Fruit fly (Drosophila melanogaster) whole organism, embryonic: ENCODE measurements around the gene Lcp65Ag1.

ENCODE experiments used
- Adf1 ChIP-seq: fragments of 200-800 bp; sonication (Bioruptor generic); IDR thresholded peaks from 2 replicates; pipeline ENCODE4 v1.3.6; 2022; ENCODE audit warnings: missing biosample characterization, missing genetic modification characterization
- CG10321 ChIP-seq: fragments of 200-800 bp; sonication (Bioruptor generic); IDR thresholded peaks from 2 replicates; pipeline ENCODE4 v1.3.6; 2022; ENCODE audit warnings: missing biosample characterization, missing genetic modification characterization
- CG10979 ChIP-seq: fragments of 200-800 bp; sonication (Bioruptor generic); optimal IDR thresholded peaks from 2 replicates; lab custom pipeline; 2018; ENCODE audit warnings: missing biosample characterization, mild to moderate bottlenecking, missing genetic modification characterization, moderate library complexity
- CG12744 ChIP-seq: fragments of 200-800 bp; sonication (Bioruptor generic); optimal IDR thresholded peaks from 2 replicates; lab custom pipeline; 2016; ENCODE audit warnings: missing biosample characterization, missing genetic modification characterization
- CG14014 ChIP-seq: fragments of 200-800 bp; sonication (Bioruptor generic); IDR thresholded peaks from 2 replicates; pipeline ENCODE4 v1.3.6; 2022; ENCODE audit warnings: missing biosample characterization, missing genetic modification characterization
- CG17568 ChIP-seq: fragments of 200-800 bp; sonication (Bioruptor generic); optimal IDR thresholded peaks from 2 replicates; lab custom pipeline; 2018; ENCODE audit warnings: missing biosample characterization, mild to moderate bottlenecking, missing genetic modification characterization, moderate library complexity
- CG17612 ChIP-seq: fragments of 200-800 bp; sonication (Bioruptor generic); IDR thresholded peaks from 2 replicates; pipeline ENCODE4 v1.3.6; 2022; ENCODE audit warnings: missing biosample characterization, missing genetic modification characterization
- CG18011 ChIP-seq: fragments of 200-800 bp; sonication (Bioruptor generic); optimal IDR thresholded peaks from 2 replicates; lab custom pipeline; 2017; ENCODE audit warnings: missing biosample characterization, missing genetic modification characterization, mild to moderate bottlenecking, moderate library complexity, missing genotype
- CG18262 ChIP-seq: fragments of 200-800 bp; optimal IDR thresholded peaks from 3 replicates; lab custom pipeline; 2019; ENCODE audit warnings: missing biosample characterization, mild to moderate bottlenecking, missing genetic modification characterization, moderate library complexity
- CG1832 ChIP-seq: fragments of 200-800 bp; sonication (Bioruptor generic); optimal IDR thresholded peaks from 2 replicates; lab custom pipeline; 2017; ENCODE audit warnings: missing biosample characterization, mild to moderate bottlenecking, missing genetic modification characterization, inconsistent platforms
- CG31224 ChIP-seq: fragments of 200-800 bp; sonication (Bioruptor generic); IDR thresholded peaks from 2 replicates; pipeline ENCODE4 v1.3.6; 2022; ENCODE audit warnings: missing biosample characterization, missing genetic modification characterization
- CG3163 ChIP-seq: fragments of 200-800 bp; sonication (Bioruptor generic); optimal IDR thresholded peaks from 3 replicates; lab custom pipeline; 2016; ENCODE audit warnings: missing biosample characterization, missing genetic modification characterization
- CG32767 ChIP-seq: fragments of 200-800 bp; sonication (Bioruptor generic); IDR thresholded peaks from 2 replicates; pipeline ENCODE4 v1.3.6; 2022; ENCODE audit warnings: missing biosample characterization, missing genetic modification characterization
- CG3407 ChIP-seq: fragments of 200-800 bp; sonication (Bioruptor generic); optimal IDR thresholded peaks from 2 replicates; lab custom pipeline; 2018; ENCODE audit warnings: missing biosample characterization, mild to moderate bottlenecking, missing genetic modification characterization
- CG4617 ChIP-seq: fragments of 200-800 bp; sonication (Bioruptor generic); optimal IDR thresholded peaks from 3 replicates; lab custom pipeline; 2016; ENCODE audit warnings: missing biosample characterization, missing genetic modification characterization, borderline replicate concordance
- CG6254 ChIP-seq: fragments of 200-800 bp; sonication (Bioruptor generic); optimal IDR thresholded peaks from 3 replicates; lab custom pipeline; 2017; ENCODE audit warnings: mild to moderate bottlenecking, missing biosample characterization, missing genetic modification reagents, missing genetic modification characterization
- CG7372 ChIP-seq: fragments of 200-800 bp; sonication (Bioruptor generic); IDR thresholded peaks from 2 replicates; pipeline ENCODE4 v1.3.6; 2022; ENCODE audit warnings: missing biosample characterization, missing genetic modification characterization
- CG9797 ChIP-seq: fragments of 200-800 bp; sonication (Bioruptor generic); optimal IDR thresholded peaks from 3 replicates; lab custom pipeline; 2018; ENCODE audit warnings: missing biosample characterization, mild to moderate bottlenecking, missing genetic modification characterization
- CkIIα-i1 ChIP-seq: fragments of 200-800 bp; sonication (Bioruptor generic); IDR thresholded peaks from 2 replicates; pipeline ENCODE4 v1.3.6; 2022; ENCODE audit warnings: missing biosample characterization, missing genetic modification characterization
- Ets65A ChIP-seq: fragments of 200-800 bp; sonication (Bioruptor generic); peaks from one replicate; lab custom pipeline; 2016; ENCODE audit warnings: missing biosample characterization, missing genetic modification characterization
- Ets97D ChIP-seq: fragments of 200-800 bp; sonication (Bioruptor generic); optimal IDR thresholded peaks from 3 replicates; lab custom pipeline; 2016; ENCODE audit warnings: missing biosample characterization, missing genetic modification characterization
- Fer1 ChIP-seq: fragments of 200-800 bp; sonication (Bioruptor generic); optimal IDR thresholded peaks from 2 replicates; lab custom pipeline; 2017; ENCODE audit warnings: missing biosample characterization, mild to moderate bottlenecking, missing genetic modification characterization
- H15 ChIP-seq: fragments of 200-800 bp; sonication (Bioruptor generic); IDR thresholded peaks from 3 replicates; pipeline ENCODE4 v1.3.6; 2022; ENCODE audit warnings: missing biosample characterization, missing genetic modification characterization
- Hand ChIP-seq: fragments of 200-800 bp; sonication (Bioruptor generic); optimal IDR thresholded peaks from 2 replicates; lab custom pipeline; 2017; ENCODE audit warnings: mild to moderate bottlenecking, missing biosample characterization, missing genetic modification reagents, missing genetic modification characterization
- NC2α ChIP-seq: fragments of 200-800 bp; sonication (Bioruptor generic); optimal IDR thresholded peaks from 2 replicates; lab custom pipeline; 2016; ENCODE audit warnings: missing biosample characterization, missing genetic modification characterization
- Nf-YB ChIP-seq: fragments of 200-800 bp; sonication (Bioruptor generic); optimal IDR thresholded peaks from 3 replicates; lab custom pipeline; 2019; ENCODE audit warnings: missing biosample characterization, mild to moderate bottlenecking, missing genetic modification characterization, moderate library complexity
- Nf-YC ChIP-seq: fragments of 200-800 bp; optimal IDR thresholded peaks from 3 replicates; lab custom pipeline; 2019; ENCODE audit warnings: missing biosample characterization, mild to moderate bottlenecking, missing genetic modification characterization, moderate library complexity
- Six4 ChIP-seq: fragments of 200-800 bp; sonication (Bioruptor generic); optimal IDR thresholded peaks from 2 replicates; lab custom pipeline; 2016; ENCODE audit warnings: missing biosample characterization, missing genetic modification characterization
- Sox100B ChIP-seq: fragments of 200-800 bp; sonication (Bioruptor generic); optimal IDR thresholded peaks from 3 replicates; lab custom pipeline; 2018; ENCODE audit warnings: missing biosample characterization, mild to moderate bottlenecking, missing genetic modification characterization
- bab2 ChIP-seq: fragments of 200-800 bp; sonication (Bioruptor generic); optimal IDR thresholded peaks from 2 replicates; lab custom pipeline; 2016; ENCODE audit warnings: missing biosample characterization, missing genetic modification characterization
- cg ChIP-seq: fragments of 200-800 bp; sonication (Bioruptor generic); optimal IDR thresholded peaks from 3 replicates; lab custom pipeline; 2019; ENCODE audit warnings: missing biosample characterization, mild to moderate bottlenecking, missing genetic modification characterization, moderate library complexity
- exex ChIP-seq: fragments of 200-800 bp; sonication (Bioruptor generic); optimal IDR thresholded peaks from 4 replicates; lab custom pipeline; 2018; ENCODE audit warnings: missing biosample characterization, mild to moderate bottlenecking, missing genetic modification characterization, moderate library complexity
- gem ChIP-seq: fragments of 200-800 bp; sonication (Bioruptor generic); optimal IDR thresholded peaks from 2 replicates; lab custom pipeline; 2019; ENCODE audit warnings: missing biosample characterization, mild to moderate bottlenecking, missing genetic modification characterization, moderate library complexity
- gsb ChIP-seq: fragments of 200-800 bp; sonication (Bioruptor generic); IDR thresholded peaks from 2 replicates; pipeline ENCODE4 v1.3.6; 2022; ENCODE audit warnings: missing biosample characterization, missing genetic modification characterization
- gt ChIP-seq: fragments of 200-800 bp; sonication (Bioruptor generic); IDR thresholded peaks from 2 replicates; pipeline ENCODE4 v1.3.6; 2022; ENCODE audit warnings: missing biosample characterization, missing genetic modification characterization
- knrl ChIP-seq: fragments of 200-800 bp; sonication (Bioruptor generic); IDR thresholded peaks from 3 replicates; pipeline ENCODE4 v1.3.6; 2022; ENCODE audit warnings: missing biosample characterization, missing genetic modification characterization; ENCODE audit not compliant: partially characterized antibody
- lab ChIP-seq: fragments of 200-800 bp; sonication (Bioruptor generic); optimal IDR thresholded peaks from 3 replicates; lab custom pipeline; 2017; ENCODE audit warnings: missing biosample characterization, missing genetic modification characterization, mild to moderate bottlenecking, moderate library complexity, missing genetic modification reagents
- phol ChIP-seq: fragments of 200-800 bp; sonication (Bioruptor generic); optimal IDR thresholded peaks from 3 replicates; lab custom pipeline; 2018; ENCODE audit warnings: missing biosample characterization, mild to moderate bottlenecking, missing genetic modification characterization, moderate library complexity
- ro ChIP-seq: fragments of 200-800 bp; sonication (Bioruptor generic); IDR thresholded peaks from 2 replicates; pipeline ENCODE4 v1.3.6; 2022; ENCODE audit warnings: missing biosample characterization, missing genetic modification characterization
- salm ChIP-seq: fragments of 200-800 bp; sonication (Bioruptor generic); optimal IDR thresholded peaks from 2 replicates; lab custom pipeline; 2018; ENCODE audit warnings: missing biosample characterization, mild to moderate bottlenecking, missing genetic modification characterization
- sens ChIP-seq: fragments of 200-800 bp; sonication (Bioruptor generic); peaks from one replicate; lab custom pipeline; 2016; ENCODE audit warnings: missing biosample characterization, missing genetic modification characterization
- seq ChIP-seq: fragments of 200-800 bp; sonication (Bioruptor generic); IDR thresholded peaks from 2 replicates; pipeline ENCODE4 v1.3.6; 2022; ENCODE audit warnings: missing biosample characterization, missing genetic modification characterization
- slp2 ChIP-seq: fragments of 200-800 bp; sonication (Bioruptor generic); optimal IDR thresholded peaks from 2 replicates; lab custom pipeline; 2016; ENCODE audit warnings: missing biosample characterization, missing genetic modification characterization
- tup ChIP-seq: fragments of 200-800 bp; sonication (Bioruptor generic); optimal IDR thresholded peaks from 2 replicates; lab custom pipeline; 2016; ENCODE audit warnings: missing biosample characterization, mild to moderate bottlenecking, missing genetic modification characterization, moderate library complexity

Lcp65Ag1 gene

dm6 chr3L:6115505-6115904, 19.6 kb downstream of the Lcp65Ag1 start:
- no peak for TF ChIP-seq knrl
- peak; percentile 24 for TF ChIP-seq sens (GFP tag; lab: Kevin White, UChicago)
- TF ChIP-seq Ets65A: peak; percentile 91
- peak; percentile 5 for TF ChIP-seq cg (GFP tag; lab: Kevin White, UChicago)

DNA sequence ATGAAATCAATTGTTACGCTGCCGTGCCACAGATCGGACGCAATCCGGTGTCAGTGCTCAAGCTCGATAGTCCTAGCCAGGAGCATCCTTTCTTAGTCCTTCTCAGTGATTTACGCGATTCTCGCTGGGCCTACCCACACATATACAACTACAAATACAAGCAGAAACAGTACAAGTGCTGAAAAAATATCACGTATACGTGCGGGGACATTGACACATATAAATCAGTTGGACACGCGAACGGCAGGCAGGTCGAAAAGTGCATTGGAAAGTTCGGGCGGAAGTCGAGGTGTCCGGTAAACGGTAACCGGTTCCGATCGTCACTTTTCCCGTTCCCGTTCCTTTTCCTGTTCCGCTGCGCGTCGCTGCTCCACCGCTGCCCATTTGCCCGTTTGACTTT, 23.6 kb downstream of the Lcp65Ag1 start:
- TF ChIP-seq H15 (GFP tag; lab: Robert Waterston, UW): no peak
- TF ChIP-seq Ets65A: peak; percentile 92
- no peak for TF ChIP-seq CG4617 (GFP tag; lab: Kevin White, UChicago)
- 0 out of 2 replicates have a peak, but pooled peaks have one; percentile 30 for TF ChIP-seq CG7372 (GFP tag; lab: Robert Waterston, UW)
- TF ChIP-seq CG18262 (tag; lab: Kevin White, UChicago): no peak
- no peak for TF ChIP-seq salm (tag; lab: Kevin White, UChicago)
- no peak for TF ChIP-seq lab (GFP tag; lab: Kevin White, UChicago)
- no peak for TF ChIP-seq exex (tag; lab: Kevin White, UChicago)
- no peak for TF ChIP-seq CG18011 (GFP tag; lab: Kevin White, UChicago)
- TF ChIP-seq Ets97D (GFP tag; lab: Kevin White, UChicago): no peak

DNA sequence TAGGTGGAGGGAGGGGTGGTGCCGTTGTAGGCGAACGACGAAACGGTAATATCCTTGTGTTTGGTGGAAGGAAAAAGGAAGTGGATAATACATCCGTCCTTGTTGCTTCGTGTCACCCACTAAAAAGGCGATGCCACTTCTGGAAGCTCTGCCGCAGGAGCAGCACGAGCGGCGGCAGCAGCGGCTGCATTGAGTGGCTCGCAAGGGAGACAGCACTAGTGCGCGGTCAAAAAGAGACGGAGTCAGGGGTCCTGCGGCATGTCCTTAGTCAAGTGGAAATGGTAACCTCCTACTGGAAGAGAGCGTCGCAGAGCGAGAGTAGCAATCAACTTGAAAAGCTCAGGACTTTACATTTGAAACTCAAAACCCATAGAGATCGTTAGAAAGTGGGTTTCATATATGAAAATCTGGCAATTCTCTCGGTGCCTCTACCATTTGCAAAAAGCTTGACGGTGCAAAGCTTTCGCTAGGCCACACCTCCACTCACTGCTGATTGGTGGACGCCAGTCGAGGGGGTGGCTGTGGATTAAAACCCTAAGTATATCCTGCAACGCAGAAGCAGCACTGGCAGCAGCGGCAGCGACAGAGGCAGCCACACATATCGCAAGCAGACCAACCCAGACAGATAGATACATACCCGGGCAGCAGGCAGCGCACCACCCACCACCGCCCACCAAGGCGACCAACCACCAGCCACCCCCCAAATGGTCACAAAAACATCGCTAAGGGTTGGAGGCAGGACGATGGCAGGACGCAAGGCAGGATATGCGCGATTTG, 24.2 kb downstream of the Lcp65Ag1 start:
- TF ChIP-seq Nf-YC: peak; percentile 96
- TF ChIP-seq CG14014 (GFP tag; lab: Robert Waterston, UW): no peak
- TF ChIP-seq CG6254 (GFP tag; lab: Kevin White, UChicago): no peak
- peak; percentile 43; the same call in 1 of the 2 replicates for TF ChIP-seq CG10321
- TF ChIP-seq seq (GFP tag; lab: Robert Waterston, UW): peak; percentile 65; the same call in 1 of the 2 replicates
- peak; percentile 95 for TF ChIP-seq Nf-YB
- peak; percentile 87 for TF ChIP-seq Ets65A
- TF ChIP-seq CG32767 (GFP tag; lab: Robert Waterston, UW): peak; percentile 40; the same call in 1 of the 2 replicates
- no peak for TF ChIP-seq CG17568 (GFP tag; lab: Kevin White, UChicago)
- TF ChIP-seq ro (GFP tag; lab: Robert Waterston, UW): no peak
- TF ChIP-seq Sox100B (GFP tag; lab: Kevin White, UChicago): no peak
- peak; percentile 64 for TF ChIP-seq Adf1 (GFP tag; lab: Robert Waterston, UW)
- TF ChIP-seq phol: no peak
- TF ChIP-seq CG1832 (GFP tag; lab: Kevin White, UChicago): peak; percentile 49

- TF ChIP-seq Fer1 (GFP tag; lab: Kevin White, UChicago) (no peak), CG17612 (GFP tag; lab: Robert Waterston, UW) (no peak), Hand (no peak), CkIIα-i1 (GFP tag; lab: Robert Waterston, UW) (no peak), CG3407 (no peak), CG3163 (GFP tag; lab: Kevin White, UChicago) (no peak), NC2α (no peak), Ets97D (GFP tag; lab: Kevin White, UChicago) (no peak), slp2 (GFP tag; lab: Kevin White, UChicago) (no peak), gem (tag; lab: Kevin White, UChicago) (peak; percentile 53), CG9797 (GFP tag; lab: Kevin White, UChicago) (no peak), tup (GFP tag; lab: Kevin White, UChicago) (no peak), CG31224 (GFP tag; lab: Robert Waterston, UW) (no peak), Six4 (GFP tag; lab: Kevin White, UChicago) (no peak), CG10979 (tag; lab: Kevin White, UChicago) (peak; percentile 54), phol (peak; percentile 43), CG12744 (GFP tag; lab: Kevin White, UChicago) (no peak), gsb (GFP tag; lab: Robert Waterston, UW) (no peak), gt (GFP tag; lab: Robert Waterston, UW) (no peak), bab2 (GFP tag; lab: Kevin White, UChicago) (no peak)
Measured at dm6 chr3L:6108264-6109060, 26.6 kb downstream of the Lcp65Ag1 start.
